Fruit fly (Drosophila melanogaster) Kc167 (cell line): ENCODE measurements around the gene Uggt.

Source experiments
- Myc ChIP-seq: fragments of >200 bp; optimal IDR thresholded peaks from 2 replicates; lab custom pipeline; 2017; ENCODE audit warnings: missing external identifiers
- psq ChIP-seq: fragments of >200 bp; optimal IDR thresholded peaks from 2 replicates; lab custom pipeline; 2017; ENCODE audit warnings: missing external identifiers
- ttk ChIP-seq: sonication (Bioruptor generic); optimal IDR thresholded peaks from 2 replicates; lab custom pipeline; 2017; ENCODE audit warnings: missing external identifiers

DNA sequence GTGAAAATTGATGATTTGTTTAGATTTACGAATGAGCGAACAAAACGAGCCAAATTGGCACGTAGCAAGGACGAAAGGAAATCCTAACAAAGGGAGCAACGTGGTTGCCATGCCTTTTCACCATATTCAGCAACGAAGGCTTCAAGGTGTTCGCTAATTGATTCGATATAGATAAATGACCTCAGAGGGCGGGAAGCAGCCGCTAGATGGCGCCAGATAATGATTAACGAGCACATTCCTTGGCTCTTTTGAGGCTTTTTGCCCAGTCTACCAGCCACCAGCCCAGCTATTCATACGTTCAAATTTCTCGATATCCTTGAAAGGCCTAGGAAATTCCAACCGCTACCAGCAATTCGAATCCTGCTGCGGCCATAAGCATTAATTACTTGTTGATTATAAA lies 43.9 kb downstream of the Uggt start:
- TF ChIP-seq Myc (lab: Kevin White, UChicago) (no peak), psq (lab: Kevin White, UChicago) (no peak), ttk (no peak)
